Worm (Caenorhabditis elegans): ENCODE results near the gene srw-107.

Gene srw-107

ce11 chrV:491432-491831 is 30.0 kb downstream of the srw-107 start, which contains the start of gene str-196:
str-196 (plus strand) TSS chrV:491732.
- no peak for TF ChIP-seq ztf-18 (tag; optimal IDR thresholded peaks at IDR 0.05)
- no peak for TF ChIP-seq B0336.3 (GFP tag; IDR thresholded peaks at IDR 0.05)
- TF ChIP-seq chd-7 (tag; optimal IDR thresholded peaks at IDR 0.05), result no peak
- no peak for TF ChIP-seq lin-40 (tag; optimal IDR thresholded peaks at IDR 0.05)
- TF ChIP-seq ekl-4 (GFP tag; IDR thresholded peaks at IDR 0.05), result no peak
- TF ChIP-seq F52B5.7 (tag; optimal IDR thresholded peaks at IDR 0.05), result no peak
- TF ChIP-seq snpc-1.3 (tag; optimal IDR thresholded peaks at IDR 0.05; ENCODE audit: insufficient read depth), result no peak
- TF ChIP-seq zfh-2 (GFP tag; conservative IDR thresholded peaks at IDR 0.05), result no peak
- no peak for TF ChIP-seq unc-130 (GFP tag; optimal IDR thresholded peaks at IDR 0.05)
- TF ChIP-seq lsl-1 (GFP tag; optimal IDR thresholded peaks at IDR 0.05), result no peak
- TF ChIP-seq snpc-4 (GFP tag; optimal IDR thresholded peaks at IDR 0.05), result no peak
- TF ChIP-seq snpc-4 (tag; optimal IDR thresholded peaks at IDR 0.05), result no peak
- no peak for TF ChIP-seq let-526 (GFP tag; IDR thresholded peaks at IDR 0.05)
- TF ChIP-seq attf-6 (GFP tag; IDR thresholded peaks at IDR 0.05), result no peak
- TF ChIP-seq ztf-3 (GFP tag; optimal IDR thresholded peaks at IDR 0.05), result no peak
- no peak for TF ChIP-seq lin-54 (GFP tag; optimal IDR thresholded peaks at IDR 0.05)
- TF ChIP-seq egrh-3 (GFP tag; IDR thresholded peaks at IDR 0.05), result no peak
- TF ChIP-seq F37B4.10 (GFP tag; IDR thresholded peaks at IDR 0.05), result no peak

- peak; percentile 27 for TF ChIP-seq nhr-80 (tag; optimal IDR thresholded peaks at IDR 0.05)
- TF ChIP-seq tbx-9 (tag; optimal IDR thresholded peaks at IDR 0.05; ENCODE audit: borderline replicate concordance), result no peak
Measured at ce11 chrV:489320-489719, 32.1 kb downstream of the srw-107 start, which contains the start of gene nhr-106. nhr-106 (plus strand) TSS chrV:489620.

ce11 chrV:487980-488379 is 33.4 kb downstream of the srw-107 start:
- TF ChIP-seq F23B12.7 (tag; optimal IDR thresholded peaks at IDR 0.05; ENCODE audit: insufficient read depth) (no peak), snpc-4 (GFP tag; optimal IDR thresholded peaks at IDR 0.05) (no peak), snpc-4 (tag; optimal IDR thresholded peaks at IDR 0.05) (peak in 2 of 4 experiments; percentile 57 to 72), hmg-1.2 (GFP tag; IDR thresholded peaks at IDR 0.05) (peak; percentile 13; the same call in 1 of the 2 replicates), zfh-2 (GFP tag; conservative IDR thresholded peaks at IDR 0.05) (peak; percentile 58), egrh-3 (GFP tag; IDR thresholded peaks at IDR 0.05) (no peak)

- no peak for TF ChIP-seq mcd-1 (GFP tag; IDR thresholded peaks at IDR 0.05)
- TF ChIP-seq egl-44 (GFP tag; IDR thresholded peaks at IDR 0.05), result no peak
- no peak for TF ChIP-seq madf-8 (GFP tag; conservative IDR thresholded peaks at IDR 0.05)
- TF ChIP-seq ceh-91 (GFP tag; IDR thresholded peaks at IDR 0.05), result no peak
- TF ChIP-seq hlh-12 (tag; optimal IDR thresholded peaks at IDR 0.05), result no peak
- TF ChIP-seq tbp1 (GFP tag; optimal IDR thresholded peaks at IDR 0.05), result no peak
- TF ChIP-seq B0261.1 (tag; optimal IDR thresholded peaks at IDR 0.05), result no peak
Measured at ce11 chrV:486684-487083, 34.7 kb downstream of the srw-107 start, which contains the start of gene nhr-211. nhr-211 (plus strand) TSS chrV:486984.

- TF ChIP-seq ztf-3 (GFP tag; optimal IDR thresholded peaks at IDR 0.05), result no peak
- no peak for TF ChIP-seq F39B2.1 (GFP tag; IDR thresholded peaks at IDR 0.05)
- TF ChIP-seq hmg-1.2 (GFP tag; IDR thresholded peaks at IDR 0.05), result peak; percentile 11; the same call in 1 of the 2 replicates
- no peak for TF ChIP-seq madf-10 (tag; optimal IDR thresholded peaks at IDR 0.05)
- no peak for TF ChIP-seq snpc-3.4 (tag; optimal IDR thresholded peaks at IDR 0.05)
- no peak for TF ChIP-seq ceh-27 (GFP tag; optimal IDR thresholded peaks at IDR 0.05)
- TF ChIP-seq Y79H2A.3 (GFP tag; conservative IDR thresholded peaks at IDR 0.05), result no peak
- TF ChIP-seq K11D2.4 (GFP tag; IDR thresholded peaks at IDR 0.05), result no peak
- no peak for TF ChIP-seq snpc-4 (GFP tag; optimal IDR thresholded peaks at IDR 0.05)
- peak in 2 of 4 experiments; percentile 53 to 77 for TF ChIP-seq snpc-4 (tag; optimal IDR thresholded peaks at IDR 0.05)
- no peak for TF ChIP-seq egl-44 (GFP tag; IDR thresholded peaks at IDR 0.05)
- TF ChIP-seq fkh-3 (tag; optimal IDR thresholded peaks at IDR 0.05), result no peak
- TF ChIP-seq F37B4.10 (GFP tag; IDR thresholded peaks at IDR 0.05), result no peak
- TF ChIP-seq ekl-4 (GFP tag; IDR thresholded peaks at IDR 0.05), result no peak
- TF ChIP-seq dox-1 (GFP tag; IDR thresholded peaks at IDR 0.05), result no peak
- TF ChIP-seq T07F8.4 (tag; optimal IDR thresholded peaks at IDR 0.05), result no peak
- peak; percentile 4 for TF ChIP-seq nhr-80 (tag; optimal IDR thresholded peaks at IDR 0.05)
- TF ChIP-seq nfya-2 (GFP tag; IDR thresholded peaks at IDR 0.05), result no peak
- TF ChIP-seq athp-1 (tag; optimal IDR thresholded peaks at IDR 0.05), result no peak
- no peak for TF ChIP-seq mel-28 (tag; optimal IDR thresholded peaks at IDR 0.05; ENCODE audit: borderline replicate concordance)
Measured at ce11 chrV:484285-484890, 37.0 kb downstream of the srw-107 start, which contains the start of gene nhr-212. nhr-212 (plus strand) TSS chrV:484857.

All from whole organism, young adult.